Comparison of ENCODE assay signal across 2 fruit fly cellular contexts in genomic region chr3L:20194731-20195130, dm6.
TF ChIP-seq lines count a peak whose summit lies in the region.

No protein-coding gene starts in this region.

TF ChIP-seq in whole organism, embryonic, 481 proteins besides CTCF, POLR2A, EP300 and RAD21 (continued from another document and continues in another):
- TF ChIP-seq CG34422 (GFP tag; IDR thresholded peaks at IDR 0.05; lab: Robert Waterston, UW) (peak; percentile 48; the same call in 1 of the 3 replicates), Dbx (GFP tag; IDR thresholded peaks at IDR 0.05; lab: Robert Waterston, UW) (peak; percentile 46; the same call in 1 of the 3 replicates), crp (GFP tag; optimal IDR thresholded peaks at IDR 0.05; lab: Kevin White, UChicago) (no peak), row (GFP tag; IDR thresholded peaks at IDR 0.05; lab: Robert Waterston, UW) (peak; percentile 68), dpn (GFP tag; optimal IDR thresholded peaks at IDR 0.05; lab: Kevin White, UChicago) (peak; percentile 38 to 50), sqz (GFP tag; optimal IDR thresholded peaks at IDR 0.05; lab: Kevin White, UChicago) (no peak), Trl (optimal IDR thresholded peaks at IDR 0.05; lab: Kevin White, UChicago) (no peak), Trl (GFP tag; optimal IDR thresholded peaks at IDR 0.05; lab: Kevin White, UChicago) (peak; percentile 33), caup (GFP tag; optimal IDR thresholded peaks at IDR 0.05; lab: Kevin White, UChicago; ENCODE audit: severe bottlenecking) (peak; percentile 16), Xbp1 (GFP tag; optimal IDR thresholded peaks at IDR 0.05; lab: Kevin White, UChicago) (peak; percentile 56), CG13624 (GFP tag; optimal IDR thresholded peaks at IDR 0.05; lab: Kevin White, UChicago) (peak; percentile 11), Ada2b (GFP tag; IDR thresholded peaks at IDR 0.05; lab: Robert Waterston, UW) (peak; percentile 55), repo (GFP tag; optimal IDR thresholded peaks at IDR 0.05; lab: Kevin White, UChicago) (no peak), CG5245 (GFP tag; optimal IDR thresholded peaks at IDR 0.05; lab: Kevin White, UChicago) (peak; percentile 29), sisA (GFP tag; IDR thresholded peaks at IDR 0.05; lab: Robert Waterston, UW) (0 out of 2 replicates have a peak, but pooled peaks have one; percentile 9), CG3847 (GFP tag; IDR thresholded peaks at IDR 0.05; lab: Robert Waterston, UW) (peak; percentile 37; the same call in 1 of the 2 replicates), Chrac-16 (GFP tag; optimal IDR thresholded peaks at IDR 0.05; lab: Kevin White, UChicago) (peak; percentile 30), cad (GFP tag; optimal IDR thresholded peaks at IDR 0.05; lab: Kevin White, UChicago) (no peak), sc (optimal IDR thresholded peaks at IDR 0.05; lab: Kevin White, UChicago) (no peak), sc (GFP tag; optimal IDR thresholded peaks at IDR 0.05; lab: Kevin White, UChicago) (peak; percentile 2), Hr51 (GFP tag; optimal IDR thresholded peaks at IDR 0.05; lab: Kevin White, UChicago) (peak; percentile 2 to 20), CG15073 (GFP tag; optimal IDR thresholded peaks at IDR 0.05; lab: Kevin White, UChicago) (no peak), nmo (GFP tag; optimal IDR thresholded peaks at IDR 0.05; lab: Kevin White, UChicago) (peak; percentile 40), CG10654 (GFP tag; optimal IDR thresholded peaks at IDR 0.05; lab: Kevin White, UChicago) (peak; percentile 29), CG10959 (GFP tag; IDR thresholded peaks at IDR 0.05; lab: Robert Waterston, UW) (peak; percentile 41; the same call in 1 of the 2 replicates), CG12942 (GFP tag; optimal IDR thresholded peaks at IDR 0.05; lab: Kevin White, UChicago) (peak; percentile 4), chif (GFP tag; optimal IDR thresholded peaks at IDR 0.05; lab: Kevin White, UChicago) (peak; percentile 13 to 16), CG8290 (GFP tag; optimal IDR thresholded peaks at IDR 0.05; lab: Kevin White, UChicago) (no peak), CG8290 (tag; optimal IDR thresholded peaks at IDR 0.05; lab: Kevin White, UChicago) (peak in 1 of 2 experiments; percentile 83), CG4617 (GFP tag; optimal IDR thresholded peaks at IDR 0.05; lab: Kevin White, UChicago; ENCODE audit: borderline replicate concordance) (no peak), Gug (GFP tag; IDR thresholded peaks at IDR 0.05; lab: Robert Waterston, UW) (peak; percentile 16; the same call in 1 of the 4 replicates), CG12155 (GFP tag; optimal IDR thresholded peaks at IDR 0.05; lab: Kevin White, UChicago) (peak; percentile 6), dm (GFP tag; optimal IDR thresholded peaks at IDR 0.05; lab: Kevin White, UChicago) (no peak), Taf1 (GFP tag; IDR thresholded peaks at IDR 0.05; lab: Robert Waterston, UW) (peak; percentile 53; the same call in 1 of the 2 replicates), sd (tag; optimal IDR thresholded peaks at IDR 0.05; lab: Kevin White, UChicago) (peak; percentile 20), CG12769 (tag; optimal IDR thresholded peaks at IDR 0.05; lab: Kevin White, UChicago) (peak; percentile 72), CG2889 (GFP tag; IDR thresholded peaks at IDR 0.05; lab: Robert Waterston, UW) (no peak), ken (GFP tag; IDR thresholded peaks at IDR 0.05; lab: Robert Waterston, UW) (0 out of 3 replicates have a peak, but pooled peaks have one; percentile 42), CG8924 (tag; optimal IDR thresholded peaks at IDR 0.05; lab: Kevin White, UChicago) (peak; percentile 28), CG2678 (tag; optimal IDR thresholded peaks at IDR 0.05; lab: Kevin White, UChicago) (peak; percentile 65), sug (tag; optimal IDR thresholded peaks at IDR 0.05; lab: Kevin White, UChicago) (peak; percentile 5), Abd-B (GFP tag; optimal IDR thresholded peaks at IDR 0.05; lab: Kevin White, UChicago) (peak; percentile 36), tio (GFP tag; optimal IDR thresholded peaks at IDR 0.05; lab: Kevin White, UChicago) (peak; percentile 37), az2 (GFP tag; optimal IDR thresholded peaks at IDR 0.05; lab: Kevin White, UChicago) (peak; percentile 1), ranshi (GFP tag; IDR thresholded peaks at IDR 0.05; lab: Robert Waterston, UW) (peak; percentile 54; the same call in 1 of the 2 replicates), CG11504 (tag; optimal IDR thresholded peaks at IDR 0.05; lab: Kevin White, UChicago) (peak; percentile 58), CG9609 (GFP tag; optimal IDR thresholded peaks at IDR 0.05; lab: Kevin White, UChicago) (no peak), HmgZ (tag; optimal IDR thresholded peaks at IDR 0.05; lab: Kevin White, UChicago) (peak; percentile 8), Camta (GFP tag; optimal IDR thresholded peaks at IDR 0.05; lab: Kevin White, UChicago) (peak; percentile 21), CG14667 (GFP tag; IDR thresholded peaks at IDR 0.05; lab: Robert Waterston, UW) (0 out of 2 replicates have a peak, but pooled peaks have one; percentile 22), prd (optimal IDR thresholded peaks at IDR 0.05; lab: Kevin White, UChicago) (no peak), prd (GFP tag; IDR thresholded peaks at IDR 0.05; lab: Robert Waterston, UW) (peak; percentile 75), mirr (GFP tag; optimal IDR thresholded peaks at IDR 0.05; lab: Kevin White, UChicago) (no peak), CG12071 (GFP tag; optimal IDR thresholded peaks at IDR 0.05; lab: Kevin White, UChicago) (peak; percentile 14), Sin3A (optimal IDR thresholded peaks at IDR 0.05; lab: Kevin White, UChicago) (no peak), Hr3 (GFP tag; optimal IDR thresholded peaks at IDR 0.05; lab: Kevin White, UChicago) (no peak), CG2120 (GFP tag; optimal IDR thresholded peaks at IDR 0.05; lab: Kevin White, UChicago) (peak; percentile 59), ci (GFP tag; IDR thresholded peaks at IDR 0.05; lab: Robert Waterston, UW) (0 out of 3 replicates have a peak, but pooled peaks have one; percentile 29), kay (GFP tag; optimal IDR thresholded peaks at IDR 0.05; lab: Kevin White, UChicago) (no peak), Sox102F (GFP tag; optimal IDR thresholded peaks at IDR 0.05; lab: Kevin White, UChicago) (peak; percentile 24), Fer3 (tag; optimal IDR thresholded peaks at IDR 0.05; lab: Kevin White, UChicago) (peak; percentile 48), pum (GFP tag; optimal IDR thresholded peaks at IDR 0.05; lab: Kevin White, UChicago) (peak; percentile 14), CG10979 (tag; optimal IDR thresholded peaks at IDR 0.05; lab: Kevin White, UChicago) (peak; percentile 51), CG15479 (GFP tag; optimal IDR thresholded peaks at IDR 0.05; lab: Kevin White, UChicago) (no peak)

TF ChIP-seq in whole organism, prepupa, 60 proteins besides CTCF, POLR2A, EP300 and RAD21 (continued from another document):
- peak; percentile 23 to 34 for TF ChIP-seq ss (GFP tag; optimal IDR thresholded peaks at IDR 0.05; lab: Kevin White, UChicago)
- TF ChIP-seq Eip93F (GFP tag; optimal IDR thresholded peaks at IDR 0.05; lab: Kevin White, UChicago), result no peak
- peak; percentile 32 for TF ChIP-seq spab (GFP tag; optimal IDR thresholded peaks at IDR 0.05; lab: Kevin White, UChicago)
- peak; percentile 71 for TF ChIP-seq Smox (GFP tag; optimal IDR thresholded peaks at IDR 0.05; lab: Kevin White, UChicago)
- peak; percentile 57 for TF ChIP-seq net (GFP tag; optimal IDR thresholded peaks at IDR 0.05; lab: Kevin White, UChicago)
- TF ChIP-seq lz (GFP tag; optimal IDR thresholded peaks at IDR 0.05; lab: Kevin White, UChicago), result peak; percentile 79
- no peak for TF ChIP-seq Hr38 (GFP tag; optimal IDR thresholded peaks at IDR 0.05; lab: Kevin White, UChicago)
- TF ChIP-seq acj6 (GFP tag; optimal IDR thresholded peaks at IDR 0.05; lab: Kevin White, UChicago), result peak; percentile 72
- peak; percentile 74 for TF ChIP-seq Sox14 (GFP tag; optimal IDR thresholded peaks at IDR 0.05; lab: Kevin White, UChicago)
- TF ChIP-seq CG6276 (GFP tag; optimal IDR thresholded peaks at IDR 0.05; lab: Kevin White, UChicago), result peak; percentile 36
- TF ChIP-seq vri (GFP tag; optimal IDR thresholded peaks at IDR 0.05; lab: Kevin White, UChicago), result peak; percentile 69
- peak; percentile 55 for TF ChIP-seq CG1621 (tag; optimal IDR thresholded peaks at IDR 0.05; lab: Kevin White, UChicago)
- TF ChIP-seq Ets21C (GFP tag; optimal IDR thresholded peaks at IDR 0.05; lab: Kevin White, UChicago), result peak; percentile 54
- peak; percentile 62 for TF ChIP-seq CG3032 (tag; optimal IDR thresholded peaks at IDR 0.05; lab: Kevin White, UChicago)
- TF ChIP-seq OdsH (GFP tag; optimal IDR thresholded peaks at IDR 0.05; lab: Kevin White, UChicago), result peak; percentile 57
- peak; percentile 29 for TF ChIP-seq CG8632 (GFP tag; optimal IDR thresholded peaks at IDR 0.05; lab: Kevin White, UChicago)
- peak; percentile 57 for TF ChIP-seq CG6792 (GFP tag; optimal IDR thresholded peaks at IDR 0.05; lab: Kevin White, UChicago)
- TF ChIP-seq Eip75B (GFP tag; optimal IDR thresholded peaks at IDR 0.05; lab: Kevin White, UChicago), result peak; percentile 51
- TF ChIP-seq CG31627 (GFP tag; optimal IDR thresholded peaks at IDR 0.05; lab: Kevin White, UChicago), result peak; percentile 82
- TF ChIP-seq CG11294 (GFP tag; IDR thresholded peaks at IDR 0.05; lab: Robert Waterston, UW), result 0 out of 2 replicates have a peak, but pooled peaks have one; percentile 12
- TF ChIP-seq Eip78C (GFP tag; lab: Kevin White, UChicago), result peak; percentile 87
- TF ChIP-seq pdm3 (GFP tag; optimal IDR thresholded peaks at IDR 0.05; lab: Kevin White, UChicago), result peak; percentile 66
- peak; percentile 35 for TF ChIP-seq dsx (GFP tag; optimal IDR thresholded peaks at IDR 0.05; lab: Kevin White, UChicago; ENCODE audit: poor library complexity, severe bottlenecking)
- peak; percentile 57 for TF ChIP-seq CG8119 (GFP tag; IDR thresholded peaks at IDR 0.05; lab: Robert Waterston, UW)
- peak; percentile 20 for TF ChIP-seq CG8319 (GFP tag; optimal IDR thresholded peaks at IDR 0.05; lab: Kevin White, UChicago)
- peak; percentile 35 for TF ChIP-seq CG6808 (GFP tag; optimal IDR thresholded peaks at IDR 0.05; lab: Kevin White, UChicago)
- TF ChIP-seq svp (GFP tag; lab: Kevin White, UChicago), result no peak
- peak; percentile 72 for TF ChIP-seq Sox102F (GFP tag; optimal IDR thresholded peaks at IDR 0.05; lab: Kevin White, UChicago)
- peak; percentile 59 for TF ChIP-seq CG10631 (GFP tag; optimal IDR thresholded peaks at IDR 0.05; lab: Kevin White, UChicago)
- peak; percentile 28 for TF ChIP-seq CG6854 (GFP tag; optimal IDR thresholded peaks at IDR 0.05; lab: Kevin White, UChicago)
- TF ChIP-seq Lpt (GFP tag; optimal IDR thresholded peaks at IDR 0.05; lab: Kevin White, UChicago), result peak; percentile 15
- peak; percentile 44 for TF ChIP-seq CG34406 (GFP tag; optimal IDR thresholded peaks at IDR 0.05; lab: Kevin White, UChicago)
- TF ChIP-seq CG16779 (tag; optimal IDR thresholded peaks at IDR 0.05; lab: Kevin White, UChicago), result no peak
- TF ChIP-seq Ets96B (tag; optimal IDR thresholded peaks at IDR 0.05; lab: Kevin White, UChicago), result peak; percentile 61
- no peak for TF ChIP-seq CG4318 (GFP tag; optimal IDR thresholded peaks at IDR 0.05; lab: Kevin White, UChicago)
- TF ChIP-seq CG11762 (GFP tag; optimal IDR thresholded peaks at IDR 0.05; lab: Kevin White, UChicago; ENCODE audit: insufficient read depth), result peak; percentile 20
- peak; percentile 43 for TF ChIP-seq CG10669 (GFP tag; optimal IDR thresholded peaks at IDR 0.05; lab: Kevin White, UChicago)
